Worm (Caenorhabditis elegans) whole organism, L4/young adult: Measurements from ENCODE around the gene Y59H11AM.4.

ENCODE experiments used
- W03F9.2 ChIP-seq: fragments of 150-350 bp; optimal IDR thresholded peaks from 2 replicates; lab custom pipeline; 2014; ENCODE audit warnings: missing biosample characterization, missing genetic modification characterization
- dao-5 ChIP-seq: sonication (generic microtip); optimal IDR thresholded peaks from 2 replicates; lab custom pipeline; 2016; ENCODE audit warnings: missing genotype, missing genetic modification characterization, moderate library complexity, missing compliant biosample characterization
- him-1 ChIP-seq: sonication (generic microtip); optimal IDR thresholded peaks from 2 replicates; lab custom pipeline; 2016; ENCODE audit warnings: missing genotype, missing genetic modification reagents, missing genetic modification characterization, missing compliant biosample characterization

Gene Y59H11AM.4

ce11 chrIV:8595317-8595716 is 25.2 kb upstream of the Y59H11AM.4 start, which contains the start of gene Y59H11AR.3:
Gene Y59H11AR.3 (minus strand): TSS chrIV:8595417.
- TF ChIP-seq him-1 (tag; lab: Kevin White, UChicago) (no peak), dao-5 (no peak), W03F9.2 (tag; lab: Kevin White, UChicago) (no peak)

- TF ChIP-seq dao-5, result no peak
- no peak for TF ChIP-seq W03F9.2 (tag; lab: Kevin White, UChicago)
- no peak for TF ChIP-seq him-1 (tag; lab: Kevin White, UChicago)
Measured at ce11 chrIV:8587605-8588004, 17.5 kb upstream of the Y59H11AM.4 start.

- no peak for TF ChIP-seq him-1 (tag; lab: Kevin White, UChicago)
- TF ChIP-seq W03F9.2 (tag; lab: Kevin White, UChicago), result no peak
- no peak for TF ChIP-seq dao-5
Measured at ce11 chrIV:8587057-8587456, 16.9 kb upstream of the Y59H11AM.4 start.

- TF ChIP-seq W03F9.2 (tag; lab: Kevin White, UChicago) (no peak), dao-5 (no peak), him-1 (tag; lab: Kevin White, UChicago) (no peak)
Measured at ce11 chrIV:8585076-8586033, 15.2 kb upstream of the Y59H11AM.4 start, which contains the start of gene catp-7. Gene catp-7 (plus strand): TSS chrIV:8585983.

ce11 chrIV:8571138-8571537 is 985 bp upstream of the Y59H11AM.4 start, which contains the start of gene Y59H11AM.1:
Gene Y59H11AM.1 (plus strand): TSS chrIV:8571438.
- TF ChIP-seq him-1 (tag; lab: Kevin White, UChicago), result no peak
- TF ChIP-seq dao-5, result no peak
- no peak for TF ChIP-seq W03F9.2 (tag; lab: Kevin White, UChicago)

ce11 chrIV:8570719-8571118 is 566 bp upstream of the Y59H11AM.4 start:
- TF ChIP-seq him-1 (tag; lab: Kevin White, UChicago) (no peak), W03F9.2 (tag; lab: Kevin White, UChicago) (no peak), dao-5 (no peak)

ce11 chrIV:8559132-8559531 is 11.0 kb downstream of the Y59H11AM.4 start, which contains the start of gene npr-22:
Gene npr-22 (plus strand): TSS chrIV:8559432.
- TF ChIP-seq W03F9.2 (tag; lab: Kevin White, UChicago), result no peak

- TF ChIP-seq dao-5 (no peak), W03F9.2 (tag; lab: Kevin White, UChicago) (no peak), him-1 (tag; lab: Kevin White, UChicago) (no peak)
Measured at ce11 chrIV:8542272-8542671, 27.9 kb downstream of the Y59H11AM.4 start.

- TF ChIP-seq W03F9.2 (tag; lab: Kevin White, UChicago) (no peak), dao-5 (no peak), him-1 (tag; lab: Kevin White, UChicago) (no peak)
Measured at ce11 chrIV:8540268-8540667, 29.9 kb downstream of the Y59H11AM.4 start.

ce11 chrIV:8539645-8540044 is 30.5 kb downstream of the Y59H11AM.4 start:
- no peak for TF ChIP-seq W03F9.2 (tag; lab: Kevin White, UChicago)
- TF ChIP-seq dao-5, result no peak
- TF ChIP-seq him-1 (tag; lab: Kevin White, UChicago), result no peak

- TF ChIP-seq W03F9.2 (tag; lab: Kevin White, UChicago) (no peak), him-1 (tag; lab: Kevin White, UChicago) (no peak), dao-5 (no peak)
Measured at ce11 chrIV:8538659-8539173, 31.4 kb downstream of the Y59H11AM.4 start, which contains the start of gene hyl-1. Gene hyl-1 (plus strand): TSS chrIV:8539123.

- no peak for TF ChIP-seq him-1 (tag; lab: Kevin White, UChicago)
- no peak for TF ChIP-seq W03F9.2 (tag; lab: Kevin White, UChicago)
- no peak for TF ChIP-seq dao-5
Measured at ce11 chrIV:8538011-8538658, 32.0 kb downstream of the Y59H11AM.4 start.

ce11 chrIV:8535946-8536345 is 34.2 kb downstream of the Y59H11AM.4 start:
- TF ChIP-seq W03F9.2 (tag; lab: Kevin White, UChicago), result no peak
- TF ChIP-seq dao-5, result no peak
- no peak for TF ChIP-seq him-1 (tag; lab: Kevin White, UChicago)

ce11 chrIV:8534997-8535414 is 35.1 kb downstream of the Y59H11AM.4 start:
- TF ChIP-seq W03F9.2 (tag; lab: Kevin White, UChicago) (peak; percentile 23), him-1 (tag; lab: Kevin White, UChicago) (no peak)
